Worm (Caenorhabditis elegans) whole organism, young adult: ENCODE measurements around the gene mig-2.
A peak's percentile ranks its signal among the peaks of the same experiment; 100 is the strongest.

ENCODE experiments used
- B0035.1 ChIP-seq: sonication (generic microtip); optimal IDR thresholded peaks from 2 replicates; lab custom pipeline; 2016; ENCODE audit warnings: missing genetic modification characterization, mild to moderate bottlenecking, missing compliant biosample characterization, missing genotype, missing genetic modification reagents
- C17E4.6 ChIP-seq: fragments of 200-800 bp; sonication (Bioruptor generic); IDR thresholded peaks from 2 replicates; pipeline ENCODE4 v1.3.6; 2022; ENCODE audit warnings: missing genetic modification reagents, missing genetic modification characterization, missing compliant biosample characterization
- F57A8.1 ChIP-seq: fragments of 200-800 bp; sonication (Bioruptor generic); optimal IDR thresholded peaks from 2 replicates; lab custom pipeline; 2018; ENCODE audit warnings: mild to moderate bottlenecking, missing genetic modification characterization, moderate library complexity, missing compliant biosample characterization
- K11D2.4 ChIP-seq: fragments of 200-800 bp; sonication (Bioruptor generic); IDR thresholded peaks from 2 replicates; pipeline ENCODE4 v1.3.6; 2022; ENCODE audit warnings: missing genetic modification reagents, missing genetic modification characterization, missing compliant biosample characterization
- Y53G8AR.9 ChIP-seq: fragments of 200-800 bp; sonication (Bioruptor generic); conservative IDR thresholded peaks from 2 replicates; pipeline ENCODE4 v1.3.6; 2022; ENCODE audit warnings: missing genetic modification reagents, missing genetic modification characterization, missing compliant biosample characterization
- Y67H2A.10 ChIP-seq: fragments of 200-800 bp; sonication (Bioruptor generic); conservative IDR thresholded peaks from 2 replicates; pipeline ENCODE4 v1.3.6; 2022; ENCODE audit warnings: missing genetic modification reagents, missing genetic modification characterization, missing compliant biosample characterization
- Y79H2A.3 ChIP-seq: fragments of 200-800 bp; sonication (Bioruptor generic); conservative IDR thresholded peaks from 2 replicates; pipeline ENCODE4 v1.3.6; 2022; ENCODE audit warnings: missing genetic modification reagents, missing genetic modification characterization, missing compliant biosample characterization
- akir-1 ChIP-seq: fragments of 200-800 bp; sonication (Bioruptor generic); optimal IDR thresholded peaks from 2 replicates; lab custom pipeline; 2018; ENCODE audit warnings: mild to moderate bottlenecking, missing genetic modification characterization, moderate library complexity, missing compliant biosample characterization
- ama-1 ChIP-seq, 3 experiments: fragments of 150-350 bp in 1 of 3; sonication (generic microtip) in 2 of 3; optimal IDR thresholded peaks; 2 replicates each; lab custom pipeline; 2014 to 2018; ENCODE audit warnings: missing biosample characterization in 2 of 3, missing genetic modification characterization in 2 of 3, missing genetic modification reagents in 2 of 3
- bed-1 ChIP-seq: fragments of 200-800 bp; sonication (Bioruptor generic); IDR thresholded peaks from 2 replicates; pipeline ENCODE4 v1.3.6; 2022; ENCODE audit warnings: missing genetic modification reagents, missing genetic modification characterization, missing compliant biosample characterization
- cebp-1 ChIP-seq, 2 experiments: fragments of 200-800 bp in 1 of 2; sonication (Bioruptor generic) in 1 of 2; sonication (generic microtip) in 1 of 2; IDR thresholded peaks in 1 of 2; optimal IDR thresholded peaks in 1 of 2; 2 replicates each; pipeline versions ENCODE4 v1.3.6 to Lab custom; 2017 to 2022; ENCODE audit warnings: missing compliant biosample characterization in 2 of 2, missing genetic modification characterization in 2 of 2, mild to moderate bottlenecking in 1 of 2, missing genetic modification reagents in 1 of 2, moderate library complexity in 1 of 2
- dpff-1 ChIP-seq: sonication (generic microtip); optimal IDR thresholded peaks from 2 replicates; lab custom pipeline; 2017; ENCODE audit warnings: mild to moderate bottlenecking, missing genetic modification characterization, missing compliant biosample characterization
- efl-1 ChIP-seq: fragments of 150-350 bp; optimal IDR thresholded peaks from 2 replicates; lab custom pipeline; 2014; ENCODE audit warnings: missing biosample characterization, missing genetic modification reagents, missing genetic modification characterization
- egl-44 ChIP-seq: fragments of 200-800 bp; sonication (Bioruptor generic); IDR thresholded peaks from 2 replicates; pipeline ENCODE4 v1.3.6; 2022; ENCODE audit warnings: missing genetic modification reagents, missing genetic modification characterization, missing compliant biosample characterization
- hmg-20 ChIP-seq: fragments of 200-800 bp; sonication (Bioruptor generic); IDR thresholded peaks from 2 replicates; pipeline ENCODE4 v1.3.6; 2022; ENCODE audit warnings: missing genetic modification reagents, missing genetic modification characterization, missing compliant biosample characterization
- hrde-1 ChIP-seq: sonication (generic microtip); optimal IDR thresholded peaks from 2 replicates; lab custom pipeline; 2016; ENCODE audit warnings: missing genetic modification characterization, mild to moderate bottlenecking, missing compliant biosample characterization, moderate library complexity, missing genotype, missing genetic modification reagents, borderline replicate concordance
- let-607 ChIP-seq, 2 experiments: fragments of 200-800 bp in 1 of 2; sonication (Bioruptor generic) in 1 of 2; sonication (generic microtip) in 1 of 2; optimal IDR thresholded peaks; 2 replicates each; lab custom pipeline; 2016 to 2018; ENCODE audit warnings: mild to moderate bottlenecking in 2 of 2, missing compliant biosample characterization in 2 of 2, missing genetic modification characterization in 2 of 2, moderate library complexity in 2 of 2, missing genotype in 1 of 2
- lin-35 ChIP-seq, 3 experiments: fragments of 150-350 bp in 2 of 3; sonication (generic microtip) in 1 of 3; optimal IDR thresholded peaks; 2 replicates each; lab custom pipeline; 2014 to 2018; ENCODE audit warnings: missing biosample characterization in 3 of 3, missing genetic modification characterization in 3 of 3, missing genetic modification reagents in 3 of 3
- lin-40 ChIP-seq: sonication (generic microtip); optimal IDR thresholded peaks from 2 replicates; lab custom pipeline; 2016; ENCODE audit warnings: missing genetic modification characterization, mild to moderate bottlenecking, missing compliant biosample characterization, missing genotype, missing genetic modification reagents
- madf-10 ChIP-seq: sonication (generic microtip); optimal IDR thresholded peaks from 2 replicates; lab custom pipeline; 2016; ENCODE audit warnings: mild to moderate bottlenecking, missing genetic modification characterization, missing compliant biosample characterization
- madf-3 ChIP-seq: fragments of 200-800 bp; sonication (Bioruptor generic); IDR thresholded peaks from 2 replicates; pipeline ENCODE4 v1.3.6; 2022; ENCODE audit warnings: missing genetic modification reagents, missing genetic modification characterization, missing compliant biosample characterization
- nhr-80 ChIP-seq: sonication (generic microtip); optimal IDR thresholded peaks from 2 replicates; lab custom pipeline; 2016; ENCODE audit warnings: missing genetic modification characterization, missing compliant biosample characterization
- pbrm-1 ChIP-seq: fragments of 200-800 bp; sonication (Bioruptor generic); IDR thresholded peaks from 2 replicates; pipeline ENCODE4 v1.3.6; 2022; ENCODE audit warnings: missing genetic modification reagents, missing genetic modification characterization, missing compliant biosample characterization
- snpc-1.1 ChIP-seq: sonication (generic microtip); optimal IDR thresholded peaks from 2 replicates; lab custom pipeline; 2017; ENCODE audit warnings: missing genetic modification characterization, mild to moderate bottlenecking, missing compliant biosample characterization, antibody characterized with exemption, moderate library complexity, missing genotype, missing genetic modification reagents; ENCODE audit not compliant: insufficient read depth
- snpc-4 ChIP-seq, 5 experiments: fragments of 150-350 bp in 1 of 5; sonication (generic microtip) in 4 of 5; optimal IDR thresholded peaks; 2 replicates each; lab custom pipeline; 2014 to 2018; ENCODE audit warnings: missing genetic modification characterization in 5 of 5, missing biosample characterization in 3 of 5, antibody characterized with exemption in 2 of 5, mild to moderate bottlenecking in 2 of 5, missing compliant biosample characterization in 2 of 5, missing genotype in 2 of 5, moderate library complexity in 2 of 5, missing genetic modification reagents in 1 of 5
- sptf-2 ChIP-seq: fragments of 200-800 bp; sonication (Bioruptor generic); optimal IDR thresholded peaks from 2 replicates; lab custom pipeline; 2018; ENCODE audit warnings: mild to moderate bottlenecking, missing genetic modification characterization, missing compliant biosample characterization
- tbx-9 ChIP-seq: sonication (generic microtip); optimal IDR thresholded peaks from 2 replicates; lab custom pipeline; 2016; ENCODE audit warnings: borderline replicate concordance, missing genetic modification characterization, inconsistent platforms, missing compliant biosample characterization
- ztf-22 ChIP-seq: fragments of 200-800 bp; sonication (Bioruptor generic); optimal IDR thresholded peaks from 2 replicates; lab custom pipeline; 2018; ENCODE audit warnings: mild to moderate bottlenecking, missing genetic modification characterization, moderate library complexity, missing compliant biosample characterization

Gene mig-2

ce11 chrX:11555527-11556137 lies 7.2 kb downstream of the mig-2 start:
- no peak for TF ChIP-seq Y79H2A.3 (GFP tag; lab: Robert Waterston, UW)
- no peak for TF ChIP-seq cebp-1 (GFP tag; IDR thresholded peaks at IDR 0.05; lab: Robert Waterston, UW)
- no peak for TF ChIP-seq cebp-1 (tag; optimal IDR thresholded peaks at IDR 0.05; lab: Kevin White, UChicago)
- TF ChIP-seq Y53G8AR.9, result no peak
- no peak for TF ChIP-seq ztf-22 (GFP tag; lab: Kevin White, UChicago)
- TF ChIP-seq bed-1 (GFP tag; lab: Robert Waterston, UW), result no peak
- TF ChIP-seq hmg-20 (GFP tag; lab: Robert Waterston, UW), result no peak
- no peak for TF ChIP-seq tbx-9 (tag; lab: Kevin White, UChicago)
- TF ChIP-seq pbrm-1 (GFP tag; lab: Robert Waterston, UW), result no peak
- no peak for TF ChIP-seq akir-1 (GFP tag; lab: Kevin White, UChicago)
- TF ChIP-seq lin-40 (tag; lab: Kevin White, UChicago), result no peak
- TF ChIP-seq madf-3 (GFP tag; lab: Robert Waterston, UW), result no peak
- no peak for TF ChIP-seq C17E4.6 (GFP tag; lab: Robert Waterston, UW)
- no peak for TF ChIP-seq Y67H2A.10 (GFP tag; lab: Robert Waterston, UW)
- TF ChIP-seq B0035.1 (tag; lab: Kevin White, UChicago), result no peak

ce11 chrX:11556194-11556739 lies 7.9 kb downstream of the mig-2 start, which contains the start of gene C35C5.10:
C35C5.10 (plus strand) TSS chrX:11556244.
- TF ChIP-seq hrde-1 (no peak), nhr-80 (tag; lab: Kevin White, UChicago) (peak; percentile 87)

ce11 chrX:11558156-11558555 lies 9.7 kb downstream of the mig-2 start:
- no peak for TF ChIP-seq let-607 (tag; optimal IDR thresholded peaks at IDR 0.05; lab: Kevin White, UChicago)
- 0 out of 2 replicates have a peak, but pooled peaks have one; percentile 25 for TF ChIP-seq K11D2.4

ce11 chrX:11560076-11560475 lies 11.7 kb downstream of the mig-2 start:
- TF ChIP-seq cebp-1 (GFP tag; IDR thresholded peaks at IDR 0.05; lab: Robert Waterston, UW) (no peak), cebp-1 (tag; optimal IDR thresholded peaks at IDR 0.05; lab: Kevin White, UChicago) (peak; percentile 32), F57A8.1 (GFP tag; lab: Kevin White, UChicago) (no peak), hmg-20 (GFP tag; lab: Robert Waterston, UW) (no peak)

- TF ChIP-seq pbrm-1 (GFP tag; lab: Robert Waterston, UW), result no peak
- no peak for TF ChIP-seq ama-1 (optimal IDR thresholded peaks at IDR 0.05; lab: Kevin White, UChicago)
- TF ChIP-seq ama-1 (GFP tag; optimal IDR thresholded peaks at IDR 0.05; lab: Kevin White, UChicago), result no peak
- no peak for TF ChIP-seq madf-10 (tag; lab: Kevin White, UChicago)
- TF ChIP-seq efl-1 (GFP tag; lab: Kevin White, UChicago), result no peak
- no peak for TF ChIP-seq sptf-2 (GFP tag; lab: Kevin White, UChicago)
- no peak for TF ChIP-seq snpc-4 (GFP tag; optimal IDR thresholded peaks at IDR 0.05; lab: Kevin White, UChicago)
- TF ChIP-seq snpc-4 (tag; optimal IDR thresholded peaks at IDR 0.05; lab: Kevin White, UChicago), result no peak
- no peak for TF ChIP-seq dpff-1 (tag; lab: Kevin White, UChicago)
- no peak for TF ChIP-seq lin-35 (GFP tag; optimal IDR thresholded peaks at IDR 0.05; lab: Kevin White, UChicago)
- TF ChIP-seq egl-44, result no peak
- no peak for TF ChIP-seq snpc-1.1 (tag; lab: Kevin White, UChicago)
These were observed 12.2 kb downstream of the mig-2 start, which contains the start of gene lev-8 for ce11 chrX:11560615-11561014. lev-8 (plus strand) TSS chrX:11560915.
